Fruit fly (Drosophila melanogaster) whole organism, embryonic: ENCODE measurements around the gene gcm.

Experiments used
- Aef1 ChIP-seq: fragments of 200-800 bp; sonication (Bioruptor generic); IDR thresholded peaks from 3 replicates; pipeline ENCODE4 v1.3.6; 2022; ENCODE audit warnings: missing biosample characterization, missing genetic modification characterization
- B-H1 ChIP-seq: fragments of 200-800 bp; sonication (Bioruptor generic); IDR thresholded peaks from 3 replicates; pipeline ENCODE4 v1.3.6; 2022; ENCODE audit warnings: missing biosample characterization, missing genetic modification characterization
- Bgb ChIP-seq: fragments of 200-800 bp; sonication (Bioruptor generic); IDR thresholded peaks from 2 replicates; pipeline ENCODE4 v1.3.6; 2022; ENCODE audit warnings: missing biosample characterization, missing genetic modification characterization; ENCODE audit not compliant: partially characterized antibody
- CG11456 ChIP-seq: fragments of 200-800 bp; sonication (Bioruptor generic); IDR thresholded peaks from 3 replicates; pipeline ENCODE4 v1.3.6; 2022; ENCODE audit warnings: missing biosample characterization, missing genetic modification characterization
- CG12219 ChIP-seq: fragments of 200-800 bp; sonication (Bioruptor generic); optimal IDR thresholded peaks from 3 replicates; lab custom pipeline; 2018; ENCODE audit warnings: missing biosample characterization, mild to moderate bottlenecking, missing genetic modification characterization
- CG12391 ChIP-seq: fragments of 200-800 bp; sonication (Bioruptor generic); optimal IDR thresholded peaks from 3 replicates; lab custom pipeline; 2018; ENCODE audit warnings: missing biosample characterization, mild to moderate bottlenecking, missing genetic modification characterization, moderate library complexity
- CG13287 ChIP-seq: fragments of 200-800 bp; sonication (Bioruptor generic); IDR thresholded peaks from 2 replicates; pipeline ENCODE4 v1.3.6; 2022; ENCODE audit warnings: missing biosample characterization, missing genetic modification characterization; ENCODE audit not compliant: partially characterized antibody
- CG14050 ChIP-seq: fragments of 200-800 bp; sonication (Bioruptor generic); IDR thresholded peaks from 3 replicates; pipeline ENCODE4 v1.3.6; 2022; ENCODE audit warnings: missing biosample characterization, missing genetic modification characterization
- CG30403 ChIP-seq: fragments of 200-800 bp; sonication (Bioruptor generic); optimal IDR thresholded peaks from 3 replicates; lab custom pipeline; 2016; ENCODE audit warnings: missing biosample characterization, missing genetic modification characterization
- CG3065 ChIP-seq: fragments of 200-800 bp; sonication (Bioruptor generic); optimal IDR thresholded peaks from 2 replicates; lab custom pipeline; 2016; ENCODE audit warnings: missing biosample characterization, missing genetic modification characterization
- CG32767 ChIP-seq: fragments of 200-800 bp; sonication (Bioruptor generic); IDR thresholded peaks from 2 replicates; pipeline ENCODE4 v1.3.6; 2022; ENCODE audit warnings: missing biosample characterization, missing genetic modification characterization
- CG34422 ChIP-seq: fragments of 200-800 bp; sonication (Bioruptor generic); IDR thresholded peaks from 3 replicates; pipeline ENCODE4 v1.3.6; 2022; ENCODE audit warnings: missing biosample characterization, missing genetic modification characterization
- CG4360 ChIP-seq: fragments of 200-800 bp; sonication (Bioruptor generic); IDR thresholded peaks from 2 replicates; pipeline ENCODE4 v1.3.6; 2022; ENCODE audit warnings: missing biosample characterization, missing genetic modification characterization
- CG6654 ChIP-seq: fragments of 200-800 bp; sonication (Bioruptor generic); optimal IDR thresholded peaks from 2 replicates; lab custom pipeline; 2017; ENCODE audit warnings: missing biosample characterization, mild to moderate bottlenecking, missing genetic modification characterization
- CG6854 ChIP-seq: fragments of 200-800 bp; sonication (Bioruptor generic); optimal IDR thresholded peaks from 3 replicates; lab custom pipeline; 2017; ENCODE audit warnings: missing biosample characterization, mild to moderate bottlenecking, missing genetic modification characterization
- CG7372 ChIP-seq: fragments of 200-800 bp; sonication (Bioruptor generic); IDR thresholded peaks from 2 replicates; pipeline ENCODE4 v1.3.6; 2022; ENCODE audit warnings: missing biosample characterization, missing genetic modification characterization
- CG7556 ChIP-seq: fragments of 200-800 bp; sonication (Bioruptor generic); optimal IDR thresholded peaks from 2 replicates; lab custom pipeline; 2017; ENCODE audit warnings: missing biosample characterization, mild to moderate bottlenecking, missing genetic modification characterization
- CG7987 ChIP-seq: fragments of 200-800 bp; sonication (Bioruptor generic); optimal IDR thresholded peaks from 2 replicates; lab custom pipeline; 2018; ENCODE audit warnings: missing biosample characterization, mild to moderate bottlenecking, missing genetic modification characterization, moderate library complexity
- CG8359 ChIP-seq: fragments of 200-800 bp; sonication (Bioruptor generic); optimal IDR thresholded peaks from 2 replicates; lab custom pipeline; 2017; ENCODE audit warnings: missing biosample characterization, mild to moderate bottlenecking, missing genetic modification characterization, borderline replicate concordance
- CG8388 ChIP-seq: fragments of 200-800 bp; sonication (Bioruptor generic); optimal IDR thresholded peaks from 2 replicates; lab custom pipeline; 2019; ENCODE audit warnings: missing biosample characterization, mild to moderate bottlenecking, missing genetic modification characterization, moderate library complexity
- Dad ChIP-seq: fragments of 200-800 bp; sonication (Bioruptor generic); optimal IDR thresholded peaks from 3 replicates; lab custom pipeline; 2016; ENCODE audit warnings: missing biosample characterization, missing genetic modification characterization
- Drgx ChIP-seq: fragments of 200-800 bp; sonication (Bioruptor generic); IDR thresholded peaks from 2 replicates; pipeline ENCODE4 v1.3.6; 2022; ENCODE audit warnings: missing biosample characterization, missing genetic modification characterization
- H2.0 ChIP-seq: fragments of 200-800 bp; sonication (Bioruptor generic); IDR thresholded peaks from 2 replicates; pipeline ENCODE4 v1.3.6; 2022; ENCODE audit warnings: missing biosample characterization, missing genetic modification characterization
- HHEX ChIP-seq: fragments of 200-800 bp; sonication (Bioruptor generic); optimal IDR thresholded peaks from 3 replicates; lab custom pipeline; 2017; ENCODE audit warnings: missing biosample characterization, mild to moderate bottlenecking, missing genetic modification characterization, missing genetic modification reagents
- HLH54F ChIP-seq: fragments of 200-800 bp; sonication (Bioruptor generic); optimal IDR thresholded peaks from 3 replicates; lab custom pipeline; 2016; ENCODE audit warnings: missing biosample characterization, missing genetic modification characterization
- Hmx ChIP-seq: fragments of 200-800 bp; sonication (Bioruptor generic); optimal IDR thresholded peaks from 2 replicates; lab custom pipeline; 2016; ENCODE audit warnings: missing biosample characterization, missing genetic modification characterization
- Hsf ChIP-seq: fragments of 200-800 bp; sonication (Bioruptor generic); optimal IDR thresholded peaks from 3 replicates; lab custom pipeline; 2016; ENCODE audit warnings: missing biosample characterization, missing genetic modification characterization
- NK7.1 ChIP-seq: fragments of 200-800 bp; sonication (Bioruptor generic); optimal IDR thresholded peaks from 3 replicates; lab custom pipeline; 2016; ENCODE audit warnings: missing biosample characterization, missing genetic modification characterization
- Sry-β ChIP-seq: fragments of 200-800 bp; sonication (Bioruptor generic); optimal IDR thresholded peaks from 2 replicates; lab custom pipeline; 2018; ENCODE audit warnings: missing biosample characterization, mild to moderate bottlenecking, missing genetic modification characterization, moderate library complexity
- YL-1 ChIP-seq: fragments of 200-800 bp; sonication (Bioruptor generic); optimal IDR thresholded peaks from 3 replicates; lab custom pipeline; 2017; ENCODE audit warnings: missing biosample characterization, mild to moderate bottlenecking, missing genetic modification characterization
- da ChIP-seq: fragments of 200-800 bp; sonication (Bioruptor generic); optimal IDR thresholded peaks from 2 replicates; lab custom pipeline; 2016; ENCODE audit warnings: missing biosample characterization, missing genetic modification characterization
- dmrt99B ChIP-seq: fragments of 200-800 bp; sonication (Bioruptor generic); optimal IDR thresholded peaks from 2 replicates; lab custom pipeline; 2018; ENCODE audit warnings: missing biosample characterization, mild to moderate bottlenecking, missing genetic modification characterization, moderate library complexity
- dpn ChIP-seq, 2 experiments: fragments of 200-800 bp; sonication (Bioruptor generic); optimal IDR thresholded peaks; 3 replicates each; lab custom pipeline; 2016; ENCODE audit warnings: missing biosample characterization in 2 of 2, missing genetic modification characterization in 2 of 2
- exex ChIP-seq: fragments of 200-800 bp; sonication (Bioruptor generic); optimal IDR thresholded peaks from 4 replicates; lab custom pipeline; 2018; ENCODE audit warnings: missing biosample characterization, mild to moderate bottlenecking, missing genetic modification characterization, moderate library complexity
- gcm2 ChIP-seq: fragments of 200-800 bp; sonication (Bioruptor generic); optimal IDR thresholded peaks from 2 replicates; lab custom pipeline; 2016; ENCODE audit warnings: missing biosample characterization, missing genetic modification characterization
- inv ChIP-seq: fragments of 200-800 bp; sonication (Bioruptor generic); IDR thresholded peaks from 2 replicates; pipeline ENCODE4 v1.3.6; 2022; ENCODE audit warnings: missing biosample characterization, missing genetic modification characterization; ENCODE audit not compliant: partially characterized antibody
- lbe ChIP-seq: fragments of 200-800 bp; sonication (Bioruptor generic); optimal IDR thresholded peaks from 2 replicates; lab custom pipeline; 2016; ENCODE audit warnings: missing biosample characterization, mild to moderate bottlenecking, missing genetic modification characterization
- mirr ChIP-seq: fragments of 200-800 bp; sonication (Bioruptor generic); optimal IDR thresholded peaks from 3 replicates; lab custom pipeline; 2018; ENCODE audit warnings: missing biosample characterization, mild to moderate bottlenecking, missing genetic modification characterization
- onecut ChIP-seq: fragments of 200-800 bp; sonication (Bioruptor generic); IDR thresholded peaks from 2 replicates; pipeline ENCODE4 v1.3.6; 2022; ENCODE audit warnings: missing biosample characterization, missing genetic modification characterization
- phol ChIP-seq: fragments of 200-800 bp; sonication (Bioruptor generic); optimal IDR thresholded peaks from 3 replicates; lab custom pipeline; 2018; ENCODE audit warnings: missing biosample characterization, mild to moderate bottlenecking, missing genetic modification characterization, moderate library complexity
- prd ChIP-seq, 3 experiments: fragments of >200 bp in 2 of 3; fragments of 200-800 bp in 1 of 3; sonication (Bioruptor generic) in 1 of 3; optimal IDR thresholded peaks in 2 of 3; IDR thresholded peaks in 1 of 3; 2 replicates in 2 of 3; 3 replicates in 1 of 3; pipeline versions ENCODE4 v1.3.6 to Lab custom; 2017 to 2022; ENCODE audit warnings: missing biosample characterization in 1 of 3, missing genetic modification characterization in 1 of 3
- rib ChIP-seq: fragments of 200-800 bp; sonication (Bioruptor generic); IDR thresholded peaks from 2 replicates; pipeline ENCODE4 v1.3.6; 2022; ENCODE audit warnings: missing biosample characterization, missing genetic modification characterization
- run ChIP-seq: fragments of 200-800 bp; sonication (Bioruptor generic); optimal IDR thresholded peaks from 3 replicates; lab custom pipeline; 2018; ENCODE audit warnings: missing biosample characterization, mild to moderate bottlenecking, missing genetic modification characterization
- schlank ChIP-seq: fragments of 200-800 bp; sonication (Bioruptor generic); optimal IDR thresholded peaks from 2 replicates; lab custom pipeline; 2018; ENCODE audit warnings: missing biosample characterization, mild to moderate bottlenecking, missing genetic modification characterization
- scrt ChIP-seq: fragments of 200-800 bp; sonication (Bioruptor generic); optimal IDR thresholded peaks from 2 replicates; lab custom pipeline; 2018; ENCODE audit warnings: missing biosample characterization, mild to moderate bottlenecking, missing genetic modification characterization, moderate library complexity
- sd ChIP-seq: fragments of 200-800 bp; sonication (Bioruptor generic); optimal IDR thresholded peaks from 3 replicates; lab custom pipeline; 2018; ENCODE audit warnings: missing biosample characterization, mild to moderate bottlenecking, missing genetic modification characterization, moderate library complexity
- slp2 ChIP-seq: fragments of 200-800 bp; sonication (Bioruptor generic); optimal IDR thresholded peaks from 2 replicates; lab custom pipeline; 2016; ENCODE audit warnings: missing biosample characterization, missing genetic modification characterization
- sna ChIP-seq: fragments of 200-800 bp; sonication (Bioruptor generic); IDR thresholded peaks from 2 replicates; pipeline ENCODE4 v1.3.6; 2022; ENCODE audit warnings: missing biosample characterization, missing genetic modification characterization; ENCODE audit not compliant: partially characterized antibody
- ssp ChIP-seq: fragments of 200-800 bp; sonication (Bioruptor generic); IDR thresholded peaks from 2 replicates; pipeline ENCODE4 v1.3.6; 2022; ENCODE audit warnings: missing biosample characterization, missing genetic modification characterization
- unpg ChIP-seq: fragments of 200-800 bp; sonication (Bioruptor generic); optimal IDR thresholded peaks from 3 replicates; lab custom pipeline; 2018; ENCODE audit warnings: missing biosample characterization, mild to moderate bottlenecking, missing genetic modification characterization, moderate library complexity
- vvl ChIP-seq: fragments of 200-800 bp; sonication (Bioruptor generic); IDR thresholded peaks from 2 replicates; pipeline ENCODE4 v1.3.6; 2022; ENCODE audit warnings: missing biosample characterization, missing genetic modification characterization

gcm gene

DNA sequence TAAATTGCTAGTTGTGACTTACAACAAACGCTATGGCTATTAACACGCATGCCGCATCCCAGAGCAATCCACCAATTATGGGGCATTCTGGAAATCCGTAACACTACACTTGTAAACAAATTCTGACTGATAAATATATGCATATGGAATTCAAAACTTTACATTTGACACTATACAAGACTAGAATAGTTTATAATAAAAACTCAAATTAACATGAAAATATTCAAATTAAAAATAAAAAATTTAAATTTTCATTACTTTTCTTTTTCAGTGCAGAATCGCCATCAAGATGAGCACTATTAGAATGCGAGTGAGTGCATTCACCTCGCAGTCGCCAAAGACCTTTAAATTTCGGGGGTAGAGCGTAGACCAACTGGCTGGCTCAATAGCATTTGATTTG, 4.4 kb upstream of the gcm start (continued):
- TF ChIP-seq HHEX (GFP tag; lab: Kevin White, UChicago) (no peak), schlank (tag; lab: Kevin White, UChicago) (no peak), exex (tag; lab: Kevin White, UChicago) (no peak), Drgx (GFP tag; lab: Robert Waterston, UW) (no peak), NK7.1 (GFP tag; lab: Kevin White, UChicago) (no peak), HLH54F (GFP tag; lab: Kevin White, UChicago) (no peak), B-H1 (GFP tag; lab: Robert Waterston, UW) (no peak), CG12219 (GFP tag; lab: Kevin White, UChicago) (no peak), CG13287 (no peak), YL-1 (GFP tag; lab: Kevin White, UChicago) (no peak), mirr (GFP tag; lab: Kevin White, UChicago) (no peak), CG4360 (GFP tag; lab: Robert Waterston, UW) (no peak), vvl (peak; percentile 74), Bgb (GFP tag; lab: Robert Waterston, UW) (no peak), CG11456 (GFP tag; lab: Robert Waterston, UW) (no peak), scrt (no peak), CG32767 (GFP tag; lab: Robert Waterston, UW) (no peak), Hmx (GFP tag; lab: Kevin White, UChicago) (no peak), CG8388 (GFP tag; lab: Kevin White, UChicago) (peak; percentile 44), da (GFP tag; lab: Kevin White, UChicago) (no peak), inv (GFP tag; lab: Robert Waterston, UW) (no peak), unpg (peak; percentile 12), CG3065 (no peak), run (tag; lab: Kevin White, UChicago) (no peak), Sry-β (GFP tag; lab: Kevin White, UChicago) (no peak), Aef1 (GFP tag; lab: Robert Waterston, UW) (no peak), Hsf (no peak), H2.0 (GFP tag; lab: Robert Waterston, UW) (no peak), prd (optimal IDR thresholded peaks at IDR 0.05; lab: Kevin White, UChicago) (no peak), prd (GFP tag; IDR thresholded peaks at IDR 0.05; lab: Robert Waterston, UW) (peak; percentile 60; the same call in 1 of the 3 replicates), CG30403 (GFP tag; lab: Kevin White, UChicago) (no peak), Dad (GFP tag; lab: Kevin White, UChicago) (no peak), CG7987 (no peak), CG12391 (tag; lab: Kevin White, UChicago) (peak; percentile 46), CG8359 (GFP tag; lab: Kevin White, UChicago) (no peak), sna (GFP tag; lab: Robert Waterston, UW) (no peak), dmrt99B (peak; percentile 32), rib (GFP tag; lab: Robert Waterston, UW) (no peak), gcm2 (GFP tag; lab: Kevin White, UChicago) (no peak), CG14050 (GFP tag; lab: Robert Waterston, UW) (no peak), sd (no peak), CG6854 (GFP tag; lab: Kevin White, UChicago) (no peak), ssp (GFP tag; lab: Robert Waterston, UW) (no peak), phol (tag; lab: Kevin White, UChicago) (peak; percentile 55), lbe (no peak), CG7372 (GFP tag; lab: Robert Waterston, UW) (no peak), onecut (GFP tag; lab: Robert Waterston, UW) (no peak), slp2 (GFP tag; lab: Kevin White, UChicago) (no peak), CG34422 (GFP tag; lab: Robert Waterston, UW) (no peak; the same call in 2 of the 3 replicates), CG6654 (GFP tag; lab: Kevin White, UChicago) (no peak), dpn (GFP tag; optimal IDR thresholded peaks at IDR 0.05; lab: Kevin White, UChicago) (no peak), CG7556 (GFP tag; lab: Kevin White, UChicago) (peak; percentile 15)
